Comparison of ENCODE assay signal across 4 worm cellular contexts in genomic region chrII:5032669-5033068, ce11.
A peak's percentile ranks its signal among the peaks of the same experiment; 100 is the strongest.
TF ChIP-seq lines count a peak whose summit lies in the region.

No protein-coding gene starts in this region.

TF ChIP-seq in whole organism, L2 larva, 48 proteins besides CTCF, POLR2A, EP300 and RAD21 (continued from another document):
- no peak for TF ChIP-seq crh-2 (tag; optimal IDR thresholded peaks at IDR 0.05; lab: Kevin White, UChicago)
- no peak for TF ChIP-seq elt-3 (tag; optimal IDR thresholded peaks at IDR 0.05; lab: Kevin White, UChicago)
- TF ChIP-seq aly-2 (tag; optimal IDR thresholded peaks at IDR 0.05; lab: Kevin White, UChicago): no peak
- no peak for TF ChIP-seq ZK546.5 (tag; optimal IDR thresholded peaks at IDR 0.05; lab: Kevin White, UChicago)
- peak; percentile 36 for TF ChIP-seq nhr-21 (tag; optimal IDR thresholded peaks at IDR 0.05; lab: Kevin White, UChicago)
- no peak for TF ChIP-seq R02D3.7 (tag; optimal IDR thresholded peaks at IDR 0.05; lab: Kevin White, UChicago)
- peak; percentile 81 for TF ChIP-seq nhr-129 (tag; optimal IDR thresholded peaks at IDR 0.05; lab: Kevin White, UChicago)
- no peak for TF ChIP-seq unc-39 (tag; optimal IDR thresholded peaks at IDR 0.05; lab: Kevin White, UChicago)
- TF ChIP-seq unc-55 (GFP tag; optimal IDR thresholded peaks at IDR 0.05; lab: Kevin White, UChicago): peak; percentile 55
- no peak for TF ChIP-seq mab-5 (tag; optimal IDR thresholded peaks at IDR 0.05; lab: Kevin White, UChicago)
- no peak for TF ChIP-seq zag-1 (tag; optimal IDR thresholded peaks at IDR 0.05; lab: Kevin White, UChicago)
- TF ChIP-seq nhr-237 (tag; optimal IDR thresholded peaks at IDR 0.05; lab: Kevin White, UChicago): no peak
- no peak for TF ChIP-seq unc-62 (GFP tag; optimal IDR thresholded peaks at IDR 0.05; lab: Kevin White, UChicago)
- peak; percentile 50 for TF ChIP-seq sma-3 (GFP tag; optimal IDR thresholded peaks at IDR 0.05; lab: Kevin White, UChicago)
- peak; percentile 13 for TF ChIP-seq ceh-16 (tag; optimal IDR thresholded peaks at IDR 0.05; lab: Kevin White, UChicago)
- TF ChIP-seq nhr-10 (tag; optimal IDR thresholded peaks at IDR 0.05; lab: Kevin White, UChicago): no peak
- TF ChIP-seq sem-4 (tag; optimal IDR thresholded peaks at IDR 0.05; lab: Kevin White, UChicago): no peak
- TF ChIP-seq lsy-2 (tag; optimal IDR thresholded peaks at IDR 0.05; lab: Kevin White, UChicago): peak; percentile 32 to 59
- TF ChIP-seq skn-1 (tag; optimal IDR thresholded peaks at IDR 0.05; lab: Kevin White, UChicago): no peak
- peak; percentile 34 for TF ChIP-seq C34F6.9 (tag; optimal IDR thresholded peaks at IDR 0.05; lab: Kevin White, UChicago)
- TF ChIP-seq lin-39 (tag; optimal IDR thresholded peaks at IDR 0.05; lab: Kevin White, UChicago): no peak
- no peak for TF ChIP-seq nhr-6 (tag; optimal IDR thresholded peaks at IDR 0.05; lab: Kevin White, UChicago)
- TF ChIP-seq egl-27 (tag; optimal IDR thresholded peaks at IDR 0.05; lab: Kevin White, UChicago): peak; percentile 32
- no peak for TF ChIP-seq nhr-11 (tag; optimal IDR thresholded peaks at IDR 0.05; lab: Kevin White, UChicago)
- no peak for TF ChIP-seq nhr-77 (tag; optimal IDR thresholded peaks at IDR 0.05; lab: Kevin White, UChicago)

TF ChIP-seq in whole organism, L4 larva, 104 proteins besides CTCF, POLR2A, EP300 and RAD21 (continued from another document and continues in another):
- peak; percentile 74 for TF ChIP-seq madf-9 (GFP tag; conservative IDR thresholded peaks at IDR 0.05; lab: Robert Waterston, UW)
- TF ChIP-seq hlh-30 (tag; optimal IDR thresholded peaks at IDR 0.05; lab: Kevin White, UChicago; ENCODE audit: insufficient read depth): peak; percentile 29
- peak; percentile 75; the same call in 1 of the 2 replicates for TF ChIP-seq daf-19 (GFP tag; conservative IDR thresholded peaks at IDR 0.05; lab: Robert Waterston, UW)
- peak; percentile 76 for TF ChIP-seq Y48G9A.11 (GFP tag; IDR thresholded peaks at IDR 0.05; lab: Robert Waterston, UW)
- TF ChIP-seq nhr-42 (GFP tag; IDR thresholded peaks at IDR 0.05; lab: Robert Waterston, UW): peak; percentile 87
- peak; percentile 65 for TF ChIP-seq ztf-7 (tag; optimal IDR thresholded peaks at IDR 0.05; lab: Kevin White, UChicago)
- peak; percentile 46 for TF ChIP-seq rbr-2 (tag; optimal IDR thresholded peaks at IDR 0.05; lab: Kevin White, UChicago)
- peak; percentile 26 for TF ChIP-seq dve-1 (tag; optimal IDR thresholded peaks at IDR 0.05; lab: Kevin White, UChicago; ENCODE audit: insufficient read depth)
- peak; percentile 48 for TF ChIP-seq nhr-11 (tag; optimal IDR thresholded peaks at IDR 0.05; lab: Kevin White, UChicago)
- peak; percentile 78 for TF ChIP-seq dmd-9 (GFP tag; IDR thresholded peaks at IDR 0.05; lab: Robert Waterston, UW)
- TF ChIP-seq zag-1 (tag; optimal IDR thresholded peaks at IDR 0.05; lab: Kevin White, UChicago): no peak
- peak; percentile 82 for TF ChIP-seq tra-1 (GFP tag; IDR thresholded peaks at IDR 0.05; lab: Robert Waterston, UW)
- TF ChIP-seq aha-1 (tag; lab: Kevin White, UChicago): peak; percentile 98
- TF ChIP-seq ces-1 (GFP tag; optimal IDR thresholded peaks at IDR 0.05; lab: Kevin White, UChicago): no peak
- TF ChIP-seq nhr-10 (tag; optimal IDR thresholded peaks at IDR 0.05; lab: Kevin White, UChicago): no peak
- 0 out of 2 replicates have a peak, but pooled peaks have one; percentile 50 for TF ChIP-seq F44E2.7 (GFP tag; IDR thresholded peaks at IDR 0.05; lab: Robert Waterston, UW)
- peak; percentile 42 for TF ChIP-seq nhr-111 (GFP tag; optimal IDR thresholded peaks at IDR 0.05; lab: Kevin White, UChicago)
- TF ChIP-seq nhr-28 (tag; optimal IDR thresholded peaks at IDR 0.05; lab: Kevin White, UChicago): peak; percentile 34
- peak; percentile 82 for TF ChIP-seq sdz-12 (GFP tag; optimal IDR thresholded peaks at IDR 0.05; lab: Kevin White, UChicago)
- TF ChIP-seq zfp-3 (GFP tag; conservative IDR thresholded peaks at IDR 0.05; lab: Robert Waterston, UW): peak; percentile 79; the same call in 1 of the 2 replicates
- TF ChIP-seq jun-1 (tag; optimal IDR thresholded peaks at IDR 0.05; lab: Kevin White, UChicago): peak; percentile 65
- peak; percentile 25 for TF ChIP-seq F10B5.3 (tag; optimal IDR thresholded peaks at IDR 0.05; lab: Kevin White, UChicago)
- TF ChIP-seq lim-7 (GFP tag; IDR thresholded peaks at IDR 0.05; lab: Robert Waterston, UW): peak; percentile 94
- TF ChIP-seq fos-1 (tag; optimal IDR thresholded peaks at IDR 0.05; lab: Kevin White, UChicago): no peak
- no peak for TF ChIP-seq egl-27 (tag; optimal IDR thresholded peaks at IDR 0.05; lab: Kevin White, UChicago)
- TF ChIP-seq daf-8 (GFP tag; IDR thresholded peaks at IDR 0.05; lab: Robert Waterston, UW): 0 out of 2 replicates have a peak, but pooled peaks have one; percentile 21
- peak; percentile 45 for TF ChIP-seq dpl-1 (GFP tag; optimal IDR thresholded peaks at IDR 0.05; lab: Kevin White, UChicago)
- TF ChIP-seq lin-15B (tag; optimal IDR thresholded peaks at IDR 0.05; lab: Kevin White, UChicago): no peak
- TF ChIP-seq nhr-237 (tag; optimal IDR thresholded peaks at IDR 0.05; lab: Kevin White, UChicago): no peak
- TF ChIP-seq lin-29 (GFP tag; IDR thresholded peaks at IDR 0.05; lab: Robert Waterston, UW): no peak
- TF ChIP-seq hmg-1.1 (GFP tag; IDR thresholded peaks at IDR 0.05; lab: Robert Waterston, UW): peak; percentile 90
- TF ChIP-seq zip-11 (GFP tag; IDR thresholded peaks at IDR 0.05; lab: Robert Waterston, UW): peak; percentile 69; the same call in 1 of the 2 replicates
- TF ChIP-seq fkh-10 (GFP tag; optimal IDR thresholded peaks at IDR 0.05; lab: Kevin White, UChicago): no peak
- TF ChIP-seq Y105C5A.15 (GFP tag; IDR thresholded peaks at IDR 0.05; lab: Robert Waterston, UW): peak; percentile 86; the same call in 1 of the 2 replicates
- TF ChIP-seq egl-43 (GFP tag; IDR thresholded peaks at IDR 0.05; lab: Robert Waterston, UW): peak; percentile 94
- no peak for TF ChIP-seq ceh-32 (tag; optimal IDR thresholded peaks at IDR 0.05; lab: Kevin White, UChicago; ENCODE audit: poor library complexity)

TF ChIP-seq in whole organism, late embryonic, 69 proteins besides CTCF, POLR2A, EP300 and RAD21 (continued from another document and continues in another):
- TF ChIP-seq ceh-30 (tag; optimal IDR thresholded peaks at IDR 0.05; lab: Kevin White, UChicago): no peak
- no peak for TF ChIP-seq pax-1 (tag; optimal IDR thresholded peaks at IDR 0.05; lab: Kevin White, UChicago)
- TF ChIP-seq elt-4 (tag; optimal IDR thresholded peaks at IDR 0.05; lab: Kevin White, UChicago): peak; percentile 15
- peak; percentile 78 for TF ChIP-seq K09A11.1 (tag; optimal IDR thresholded peaks at IDR 0.05; lab: Kevin White, UChicago; ENCODE audit: insufficient read depth)
- TF ChIP-seq F13H6.1 (tag; optimal IDR thresholded peaks at IDR 0.05; lab: Kevin White, UChicago): peak; percentile 86
- TF ChIP-seq hlh-15 (tag; optimal IDR thresholded peaks at IDR 0.05; lab: Kevin White, UChicago): peak; percentile 80
- TF ChIP-seq hlh-8 (tag; optimal IDR thresholded peaks at IDR 0.05; lab: Kevin White, UChicago): peak; percentile 79
- TF ChIP-seq hlh-13 (GFP tag; optimal IDR thresholded peaks at IDR 0.05; lab: Kevin White, UChicago): peak; percentile 79
- no peak for TF ChIP-seq ama-1 (optimal IDR thresholded peaks at IDR 0.05; lab: Kevin White, UChicago)
- peak; percentile 22 for TF ChIP-seq ceh-22 (tag; optimal IDR thresholded peaks at IDR 0.05; lab: Kevin White, UChicago)
- peak; percentile 78 for TF ChIP-seq unc-42 (tag; optimal IDR thresholded peaks at IDR 0.05; lab: Kevin White, UChicago)
- peak; percentile 72 for TF ChIP-seq ceh-24 (tag; optimal IDR thresholded peaks at IDR 0.05; lab: Kevin White, UChicago)
- peak; percentile 83 for TF ChIP-seq dve-1 (tag; optimal IDR thresholded peaks at IDR 0.05; lab: Kevin White, UChicago)
- TF ChIP-seq pha-2 (tag; optimal IDR thresholded peaks at IDR 0.05; lab: Kevin White, UChicago): peak; percentile 88
- peak; percentile 85 for TF ChIP-seq Y22D7AL.16 (tag; optimal IDR thresholded peaks at IDR 0.05; lab: Kevin White, UChicago)
- TF ChIP-seq ahr-1 (tag; optimal IDR thresholded peaks at IDR 0.05; lab: Kevin White, UChicago): peak; percentile 76
- TF ChIP-seq fkh-10 (GFP tag; optimal IDR thresholded peaks at IDR 0.05; lab: Kevin White, UChicago): no peak
- peak; percentile 86 for TF ChIP-seq ztf-16 (tag; optimal IDR thresholded peaks at IDR 0.05; lab: Kevin White, UChicago)
- TF ChIP-seq nhr-11 (tag; optimal IDR thresholded peaks at IDR 0.05; lab: Kevin White, UChicago): no peak
- TF ChIP-seq ceh-18 (tag; optimal IDR thresholded peaks at IDR 0.05; lab: Kevin White, UChicago): peak; percentile 91
- peak; percentile 88 for TF ChIP-seq pat-9 (tag; optimal IDR thresholded peaks at IDR 0.05; lab: Kevin White, UChicago)
- TF ChIP-seq zip-5 (tag; optimal IDR thresholded peaks at IDR 0.05; lab: Kevin White, UChicago): peak; percentile 73
- TF ChIP-seq mec-3 (tag; optimal IDR thresholded peaks at IDR 0.05; lab: Kevin White, UChicago; ENCODE audit: borderline replicate concordance): peak; percentile 58
- TF ChIP-seq che-1 (tag; optimal IDR thresholded peaks at IDR 0.05; lab: Kevin White, UChicago): peak; percentile 90
- TF ChIP-seq unc-55 (GFP tag; optimal IDR thresholded peaks at IDR 0.05; lab: Kevin White, UChicago): no peak
- peak; percentile 90 for TF ChIP-seq sdc-2 (tag; optimal IDR thresholded peaks at IDR 0.05; lab: Kevin White, UChicago)
- TF ChIP-seq lin-11 (tag; optimal IDR thresholded peaks at IDR 0.05; lab: Kevin White, UChicago): peak; percentile 75
- TF ChIP-seq ceh-48 (tag; optimal IDR thresholded peaks at IDR 0.05; lab: Kevin White, UChicago): peak; percentile 77
- TF ChIP-seq ttx-3 (tag; optimal IDR thresholded peaks at IDR 0.05; lab: Kevin White, UChicago): peak; percentile 81
- peak; percentile 97 for TF ChIP-seq hlh-6 (tag; optimal IDR thresholded peaks at IDR 0.05; lab: Kevin White, UChicago)
- TF ChIP-seq rnt-1 (tag; optimal IDR thresholded peaks at IDR 0.05; lab: Kevin White, UChicago): peak; percentile 58
- peak; percentile 73 for TF ChIP-seq npax-4 (tag; optimal IDR thresholded peaks at IDR 0.05; lab: Kevin White, UChicago)
- TF ChIP-seq eyg-1 (tag; optimal IDR thresholded peaks at IDR 0.05; lab: Kevin White, UChicago): peak; percentile 88
- no peak for TF ChIP-seq pha-4 (tag; optimal IDR thresholded peaks at IDR 0.05; lab: Kevin White, UChicago)
- TF ChIP-seq unc-3 (GFP tag; conservative IDR thresholded peaks at IDR 0.05; lab: Robert Waterston, UW): peak; percentile 86
- TF ChIP-seq unc-3 (tag; optimal IDR thresholded peaks at IDR 0.05; lab: Kevin White, UChicago): peak; percentile 81
- peak; percentile 49 for TF ChIP-seq ceh-9 (tag; optimal IDR thresholded peaks at IDR 0.05; lab: Kevin White, UChicago)
- peak; percentile 86 for TF ChIP-seq K02D7.2 (tag; optimal IDR thresholded peaks at IDR 0.05; lab: Kevin White, UChicago)
- peak; percentile 75 for TF ChIP-seq ceh-31 (tag; optimal IDR thresholded peaks at IDR 0.05; lab: Kevin White, UChicago)
- TF ChIP-seq sox-2 (GFP tag; IDR thresholded peaks at IDR 0.05; lab: Robert Waterston, UW): peak; percentile 54

TF ChIP-seq in whole organism, mixed stage, embryonic, 35 proteins besides CTCF, POLR2A, EP300 and RAD21 (continued from another document):
- peak; percentile 4 for TF ChIP-seq elt-1 (tag; optimal IDR thresholded peaks at IDR 0.05; lab: Kevin White, UChicago; ENCODE audit: borderline replicate concordance, insufficient read depth)
- peak; percentile 95 for TF ChIP-seq drap-1 (GFP tag; optimal IDR thresholded peaks at IDR 0.05; lab: Kevin White, UChicago)
- TF ChIP-seq pha-4 (tag; optimal IDR thresholded peaks at IDR 0.05; lab: Kevin White, UChicago): peak; percentile 63
- peak; percentile 89 for TF ChIP-seq unc-120 (tag; optimal IDR thresholded peaks at IDR 0.05; lab: Kevin White, UChicago; ENCODE audit: poor library complexity, severe bottlenecking)
- TF ChIP-seq mls-2 (tag; optimal IDR thresholded peaks at IDR 0.05; lab: Kevin White, UChicago): peak; percentile 97
- peak; percentile 34 for TF ChIP-seq hlh-1 (tag; optimal IDR thresholded peaks at IDR 0.05; lab: Kevin White, UChicago)
